Fruit fly (Drosophila melanogaster): ENCODE results near the gene fzy.

dm6 chr2L:16287006-16287601 is 23.7 kb upstream of the fzy start:
- TF ChIP-seq CG6854 (GFP tag; optimal IDR thresholded peaks at IDR 0.05) (no peak), achi (GFP tag; optimal IDR thresholded peaks at IDR 0.05) (no peak), CG10669 (GFP tag; optimal IDR thresholded peaks at IDR 0.05) (no peak), ss (GFP tag; optimal IDR thresholded peaks at IDR 0.05) (no peak), Ets96B (tag; optimal IDR thresholded peaks at IDR 0.05) (no peak), CG6808 (GFP tag; optimal IDR thresholded peaks at IDR 0.05) (no peak), Lpt (GFP tag; optimal IDR thresholded peaks at IDR 0.05) (no peak)

All from whole organism, prepupa.